Fruit fly (Drosophila melanogaster) whole organism, wandering third instar larva: Measurements from ENCODE around the gene Cht5.

ENCODE experiments used
- Abd-B ChIP-seq: fragments of >200 bp; optimal IDR thresholded peaks from 2 replicates; lab custom pipeline; 2017; ENCODE audit warnings: missing biosample characterization, missing genetic modification characterization
- CG32264 ChIP-seq: fragments of 200-800 bp; sonication (Bioruptor generic); optimal IDR thresholded peaks from 2 replicates; lab custom pipeline; 2016; ENCODE audit warnings: missing biosample characterization, missing genetic modification characterization
- CrebA ChIP-seq: fragments of 200-800 bp; sonication (Bioruptor generic); optimal IDR thresholded peaks from 2 replicates; lab custom pipeline; 2016; ENCODE audit warnings: missing biosample characterization, mild to moderate bottlenecking, missing genetic modification characterization, borderline replicate concordance
- Dfd ChIP-seq: fragments of >200 bp; optimal IDR thresholded peaks from 2 replicates; lab custom pipeline; 2017; ENCODE audit warnings: missing biosample characterization, missing genetic modification characterization
- Dif ChIP-seq: fragments of 200-275, 200-300 bp; sonication (Bioruptor generic); optimal IDR thresholded peaks from 2 replicates; lab custom pipeline; 2018; ENCODE audit warnings: missing biosample characterization, missing genetic modification characterization; ENCODE audit not compliant: partially characterized antibody
- GATAd ChIP-seq: sonication (Bioruptor generic); optimal IDR thresholded peaks from 2 replicates; lab custom pipeline; 2016; ENCODE audit warnings: missing biosample characterization, missing genetic modification characterization
- HLH106 ChIP-seq: fragments of 200-800 bp; optimal IDR thresholded peaks from 3 replicates; lab custom pipeline; 2019; ENCODE audit warnings: missing biosample characterization, mild to moderate bottlenecking, missing genetic modification characterization, moderate library complexity
- Hnf4 ChIP-seq: fragments of 200-800 bp; sonication (Bioruptor generic); optimal IDR thresholded peaks from 2 replicates; lab custom pipeline; 2016; ENCODE audit warnings: missing biosample characterization, mild to moderate bottlenecking, missing genetic modification characterization
- Hr78 ChIP-seq: fragments of >200 bp; optimal IDR thresholded peaks from 2 replicates; lab custom pipeline; 2017; ENCODE audit warnings: missing biosample characterization, missing genetic modification characterization
- Hr83 ChIP-seq: fragments of 200-300 bp; sonication (Bioruptor generic); optimal IDR thresholded peaks from 2 replicates; lab custom pipeline; 2016; ENCODE audit warnings: missing biosample characterization, mild to moderate bottlenecking, missing genetic modification characterization, moderate library complexity; ENCODE audit not compliant: poor library complexity, severe bottlenecking
- Jra ChIP-seq: sonication (Bioruptor generic); optimal IDR thresholded peaks from 2 replicates; lab custom pipeline; 2016; ENCODE audit warnings: missing biosample characterization, missing genetic modification characterization
- Mio ChIP-seq: sonication (Bioruptor generic); optimal IDR thresholded peaks from 2 replicates; lab custom pipeline; 2016; ENCODE audit warnings: missing biosample characterization, missing genetic modification characterization
- Myc ChIP-seq: fragments of >200 bp; optimal IDR thresholded peaks from 2 replicates; lab custom pipeline; 2017
- N ChIP-seq: fragments of >200 bp; optimal IDR thresholded peaks from 2 replicates; lab custom pipeline; 2018; ENCODE audit warnings: missing biosample characterization, missing external identifiers, missing genetic modification characterization
- OdsH ChIP-seq: fragments of 200-800 bp; sonication (Bioruptor generic); optimal IDR thresholded peaks from 2 replicates; lab custom pipeline; 2016; ENCODE audit warnings: missing biosample characterization, mild to moderate bottlenecking, missing genetic modification characterization
- Rel ChIP-seq, 2 experiments: fragments of 200-800 bp; sonication (Bioruptor generic) in 1 of 2; optimal IDR thresholded peaks; 2 replicates in 1 of 2; 3 replicates in 1 of 2; lab custom pipeline; 2016 to 2019; ENCODE audit warnings: mild to moderate bottlenecking in 2 of 2, missing biosample characterization in 2 of 2, missing genetic modification characterization in 2 of 2, moderate library complexity in 1 of 2
- Sp1 ChIP-seq: fragments of 200-800 bp; sonication (Bioruptor generic); optimal IDR thresholded peaks from 3 replicates; lab custom pipeline; 2019; ENCODE audit warnings: missing biosample characterization, mild to moderate bottlenecking, missing genetic modification characterization, moderate library complexity
- Vsx2 ChIP-seq: fragments of 200-300, 225-300 bp; sonication (Bioruptor generic); optimal IDR thresholded peaks from 2 replicates; lab custom pipeline; 2018; ENCODE audit warnings: missing biosample characterization, missing genetic modification characterization; ENCODE audit not compliant: partially characterized antibody
- br ChIP-seq: fragments of 200-800 bp; sonication (Bioruptor generic); optimal IDR thresholded peaks from 2 replicates; lab custom pipeline; 2016; ENCODE audit warnings: missing biosample characterization, missing genetic modification characterization
- dl ChIP-seq, 2 experiments: fragments of 175-275, 200-275 bp in 1 of 2; fragments of 200-275 bp in 1 of 2; sonication (Bioruptor generic); optimal IDR thresholded peaks; lab custom pipeline; 2018; ENCODE audit warnings: mild to moderate bottlenecking in 2 of 2, missing biosample characterization in 2 of 2, missing genetic modification characterization in 2 of 2, moderate library complexity in 2 of 2; ENCODE audit not compliant: partially characterized antibody in 2 of 2, insufficient read depth in 1 of 2
- dmrt93B ChIP-seq: fragments of 200-800 bp; sonication (Bioruptor generic); optimal IDR thresholded peaks from 2 replicates; lab custom pipeline; 2018; ENCODE audit warnings: missing biosample characterization, mild to moderate bottlenecking, missing genetic modification characterization
- dsf ChIP-seq: sonication (Bioruptor generic); optimal IDR thresholded peaks from 2 replicates; lab custom pipeline; 2016; ENCODE audit warnings: missing biosample characterization, missing genetic modification characterization, borderline replicate concordance
- ey ChIP-seq: fragments of 200-800 bp; sonication (Bioruptor generic); optimal IDR thresholded peaks from 2 replicates; lab custom pipeline; 2016; ENCODE audit warnings: missing biosample characterization, missing genetic modification characterization
- fru ChIP-seq: fragments of 200-800 bp; sonication (Bioruptor generic); optimal IDR thresholded peaks from 3 replicates; lab custom pipeline; 2016; ENCODE audit warnings: missing biosample characterization, mild to moderate bottlenecking, missing genetic modification characterization
- h ChIP-seq: fragments of 200-800 bp; sonication (Bioruptor generic); optimal IDR thresholded peaks from 3 replicates; lab custom pipeline; 2016; ENCODE audit warnings: missing biosample characterization, mild to moderate bottlenecking, missing genetic modification characterization
- jim ChIP-seq: fragments of 175-275, 200-325 bp; sonication (Bioruptor generic); optimal IDR thresholded peaks from 2 replicates; lab custom pipeline; 2016; ENCODE audit warnings: missing biosample characterization, mild to moderate bottlenecking, missing genetic modification characterization
- pan ChIP-seq: fragments of >200 bp; optimal IDR thresholded peaks from 2 replicates; lab custom pipeline; 2017
- tai ChIP-seq: sonication (Bioruptor generic); optimal IDR thresholded peaks from 2 replicates; lab custom pipeline; 2016; ENCODE audit warnings: missing biosample characterization, missing genetic modification characterization
- usp ChIP-seq: fragments of >200 bp; optimal IDR thresholded peaks from 2 replicates; lab custom pipeline; 2017; ENCODE audit warnings: missing biosample characterization, missing genetic modification characterization
- woc ChIP-seq: sonication (Bioruptor generic); optimal IDR thresholded peaks from 2 replicates; lab custom pipeline; 2016; ENCODE audit warnings: missing biosample characterization, mild to moderate bottlenecking, missing genetic modification characterization

Gene Cht5

dm6 chr3R:13735304-13735898, 31.9 kb upstream of the Cht5 start:
- no peak for TF ChIP-seq dl (GFP tag; optimal IDR thresholded peaks at IDR 0.05; lab: Kevin White, UChicago; ENCODE audit: insufficient read depth in 1 of 2, partially characterized antibody in 2 of 2)
- TF ChIP-seq Jra (GFP tag; lab: Kevin White, UChicago), result no peak
- no peak for TF ChIP-seq N
- no peak for TF ChIP-seq h (GFP tag; lab: Kevin White, UChicago)
- no peak for TF ChIP-seq dsf (GFP tag; lab: Kevin White, UChicago)
- no peak for TF ChIP-seq Hr78 (GFP tag; lab: Kevin White, UChicago)
- no peak for TF ChIP-seq Dfd
- no peak for TF ChIP-seq Hr83
- TF ChIP-seq dmrt93B (GFP tag; lab: Kevin White, UChicago), result no peak
- TF ChIP-seq Sp1, result no peak
- no peak for TF ChIP-seq CrebA
- no peak for TF ChIP-seq Hnf4 (GFP tag; lab: Kevin White, UChicago)
- TF ChIP-seq jim (GFP tag; lab: Kevin White, UChicago), result no peak
- no peak for TF ChIP-seq GATAd (GFP tag; lab: Kevin White, UChicago)
- TF ChIP-seq OdsH (GFP tag; lab: Kevin White, UChicago), result no peak

- TF ChIP-seq dl (GFP tag; optimal IDR thresholded peaks at IDR 0.05; lab: Kevin White, UChicago; ENCODE audit: insufficient read depth in 1 of 2, partially characterized antibody in 2 of 2), result no peak
- peak; percentile 93 for TF ChIP-seq Dfd
- no peak for TF ChIP-seq woc
- TF ChIP-seq dmrt93B (GFP tag; lab: Kevin White, UChicago), result no peak
- no peak for TF ChIP-seq Dif (GFP tag; lab: Kevin White, UChicago)
- no peak for TF ChIP-seq Abd-B (GFP tag; lab: Kevin White, UChicago)
- TF ChIP-seq, all 38 proteins: peak for 1
Observed at dm6 chr3R:13746066-13746673, 21.2 kb upstream of the Cht5 start.

DNA sequence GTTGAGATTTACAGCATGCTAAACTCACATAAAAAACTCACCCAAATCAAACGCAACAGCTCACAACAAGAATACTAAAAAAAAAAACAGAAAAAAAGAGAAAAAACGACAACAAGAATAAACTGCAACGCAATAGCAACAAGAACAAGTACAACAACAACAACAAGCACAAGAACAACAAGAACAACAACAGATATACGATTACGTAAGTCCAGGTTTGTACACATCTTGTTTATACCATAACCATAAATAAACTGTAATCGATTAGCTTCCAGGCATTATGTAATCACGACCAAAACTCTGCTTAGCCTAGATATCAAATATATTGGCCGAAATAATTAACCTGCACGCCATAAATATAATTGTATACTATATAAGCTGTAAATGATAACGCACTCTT, 5.8 kb upstream of the Cht5 start:
- TF ChIP-seq HLH106 (tag; lab: Kevin White, UChicago), result no peak
- no peak for TF ChIP-seq fru
- no peak for TF ChIP-seq ey (GFP tag; lab: Kevin White, UChicago)
- TF ChIP-seq usp, result no peak
- TF ChIP-seq dmrt93B (GFP tag; lab: Kevin White, UChicago), result no peak
- no peak for TF ChIP-seq CG32264
- no peak for TF ChIP-seq Jra (GFP tag; lab: Kevin White, UChicago)
- TF ChIP-seq Abd-B (GFP tag; lab: Kevin White, UChicago), result no peak

dm6 chr3R:13765001-13765400, 2.3 kb upstream of the Cht5 start:
- TF ChIP-seq Hnf4 (GFP tag; lab: Kevin White, UChicago) (no peak), Dif (GFP tag; lab: Kevin White, UChicago) (no peak), woc (no peak), Myc (lab: Kevin White, UChicago) (no peak), HLH106 (tag; lab: Kevin White, UChicago) (no peak), Rel (GFP tag; optimal IDR thresholded peaks at IDR 0.05; lab: Kevin White, UChicago) (no peak), Rel (tag; optimal IDR thresholded peaks at IDR 0.05; lab: Kevin White, UChicago) (no peak), jim (GFP tag; lab: Kevin White, UChicago) (no peak), CG32264 (no peak), ey (GFP tag; lab: Kevin White, UChicago) (no peak), pan (lab: Kevin White, UChicago) (no peak), Dfd (no peak), tai (no peak), h (GFP tag; lab: Kevin White, UChicago) (no peak), Mio (GFP tag; lab: Kevin White, UChicago) (no peak), Jra (GFP tag; lab: Kevin White, UChicago) (no peak), OdsH (GFP tag; lab: Kevin White, UChicago) (no peak), Vsx2 (no peak)

DNA sequence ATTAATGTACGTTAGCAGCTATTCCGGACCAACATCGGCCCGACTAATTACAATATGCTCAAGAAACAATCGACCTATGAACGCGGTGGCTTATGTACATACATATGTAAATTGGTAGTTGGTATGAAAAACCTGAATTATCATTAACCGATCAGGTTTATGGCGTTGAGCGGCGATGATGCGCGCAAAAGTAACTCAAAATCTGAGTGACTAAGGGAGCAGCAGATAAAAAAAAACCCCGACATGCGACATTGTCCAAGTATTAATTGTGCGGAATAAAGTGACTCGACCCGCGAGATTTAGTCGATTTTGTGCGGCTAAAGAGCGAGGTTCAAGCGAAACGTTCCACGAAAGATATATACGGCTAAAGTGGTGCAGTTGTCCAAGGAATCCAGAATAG, 1.9 kb upstream of the Cht5 start, which contains the start of gene CG9312:
CG9312 (plus strand) TSS at position 301 of the 400 bp plus-strand sequence.
- TF ChIP-seq br (GFP tag; lab: Kevin White, UChicago) (no peak), Rel (GFP tag; optimal IDR thresholded peaks at IDR 0.05; lab: Kevin White, UChicago) (no peak), Rel (tag; optimal IDR thresholded peaks at IDR 0.05; lab: Kevin White, UChicago) (peak; percentile 9)
